Worm (Caenorhabditis elegans): ENCODE measurements around the gene T20G5.9.

T20G5.9 gene

DNA sequence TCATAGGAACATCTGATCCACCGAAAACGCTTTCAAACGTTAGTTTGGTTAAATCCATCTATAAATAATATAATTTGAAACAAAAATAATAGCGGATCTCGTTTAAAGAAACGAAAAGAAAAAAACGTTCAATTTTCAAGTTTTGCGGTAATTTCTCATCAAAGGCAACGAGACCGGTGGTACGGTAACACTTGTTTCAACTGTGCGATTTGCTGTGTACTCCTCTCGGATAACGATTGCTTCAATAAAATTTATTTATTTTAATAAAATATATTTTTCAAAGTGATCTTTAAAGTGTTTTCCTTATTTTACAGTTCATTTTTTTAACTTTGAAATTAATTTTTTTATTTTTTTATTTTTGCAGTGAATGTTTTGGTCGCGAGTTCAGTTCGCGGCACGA lies 8.9 kb downstream of the T20G5.9 start, which contains the start of the genes rde-4 and cox-14:
rde-4 (minus strand) TSS at position 60 of the 400 bp plus-strand sequence.
cox-14 (plus strand) TSS at position 356 of the 400 bp plus-strand sequence.
- TF ChIP-seq ceh-63 (GFP tag; optimal IDR thresholded peaks at IDR 0.05) (no peak), ztf-11 (tag; optimal IDR thresholded peaks at IDR 0.05) (peak in 1 of 2 experiments; percentile 44), ets-5 (GFP tag; IDR thresholded peaks at IDR 0.05) (no peak), nhr-90 (tag; optimal IDR thresholded peaks at IDR 0.05; ENCODE audit: poor library complexity) (peak; percentile 77), grh-1 (GFP tag; IDR thresholded peaks at IDR 0.05) (no peak), fkh-10 (GFP tag; optimal IDR thresholded peaks at IDR 0.05) (peak; percentile 16), hpl-2 (GFP tag; optimal IDR thresholded peaks at IDR 0.05) (no peak), jun-1 (tag; optimal IDR thresholded peaks at IDR 0.05) (peak; percentile 50), fos-1 (tag; optimal IDR thresholded peaks at IDR 0.05) (peak; percentile 39), nhr-28 (tag; optimal IDR thresholded peaks at IDR 0.05) (no peak), mef-2 (tag; optimal IDR thresholded peaks at IDR 0.05) (no peak), elt-2 (tag; optimal IDR thresholded peaks at IDR 0.05) (peak; percentile 31), nhr-47 (tag; optimal IDR thresholded peaks at IDR 0.05) (peak; percentile 88), ztf-4 (tag; optimal IDR thresholded peaks at IDR 0.05) (peak; percentile 40), F16B12.6 (tag; optimal IDR thresholded peaks at IDR 0.05) (peak; percentile 53), efl-3 (GFP tag; optimal IDR thresholded peaks at IDR 0.05) (no peak), mab-9 (GFP tag; IDR thresholded peaks at IDR 0.05) (no peak), unc-98 (GFP tag; IDR thresholded peaks at IDR 0.05) (no peak), rnt-1 (tag; optimal IDR thresholded peaks at IDR 0.05) (no peak), lin-15B (tag; optimal IDR thresholded peaks at IDR 0.05) (peak; percentile 89), nhr-11 (tag; optimal IDR thresholded peaks at IDR 0.05) (peak; percentile 35), ces-1 (GFP tag; optimal IDR thresholded peaks at IDR 0.05) (no peak), hlh-4 (tag; optimal IDR thresholded peaks at IDR 0.05) (no peak), pqm-1 (tag; optimal IDR thresholded peaks at IDR 0.05) (no peak), snpc-4 (tag; optimal IDR thresholded peaks at IDR 0.05) (peak; percentile 46), elt-3 (tag; optimal IDR thresholded peaks at IDR 0.05) (peak in 2 of 6 experiments; percentile 59 to 81), pax-3 (tag; optimal IDR thresholded peaks at IDR 0.05) (peak; percentile 16), lsy-2 (tag; optimal IDR thresholded peaks at IDR 0.05) (peak; percentile 99), C04F5.9 (tag; optimal IDR thresholded peaks at IDR 0.05) (no peak), nhr-76 (tag; optimal IDR thresholded peaks at IDR 0.05) (no peak), xbp-1 (tag; optimal IDR thresholded peaks at IDR 0.05) (peak; percentile 84), swsn-7 (tag; optimal IDR thresholded peaks at IDR 0.05) (peak; percentile 85), snu-23 (GFP tag; optimal IDR thresholded peaks at IDR 0.05) (peak; percentile 87), fkh-4 (tag; optimal IDR thresholded peaks at IDR 0.05; ENCODE audit: borderline replicate concordance) (no peak), nhr-85 (tag) (peak; percentile 89), vab-15 (tag; optimal IDR thresholded peaks at IDR 0.05) (no peak), nhr-71 (tag; optimal IDR thresholded peaks at IDR 0.05) (peak; percentile 88), alr-1 (tag; optimal IDR thresholded peaks at IDR 0.05; ENCODE audit: borderline replicate concordance) (no peak), aly-2 (tag; optimal IDR thresholded peaks at IDR 0.05) (peak; percentile 27), hlh-17 (GFP tag; optimal IDR thresholded peaks at IDR 0.05; ENCODE audit: borderline replicate concordance) (no peak), unc-62 (GFP tag; optimal IDR thresholded peaks at IDR 0.05) (no peak), nhr-19 (GFP tag; conservative IDR thresholded peaks at IDR 0.05) (no peak), unc-30 (tag; optimal IDR thresholded peaks at IDR 0.05) (no peak), nhr-20 (tag; optimal IDR thresholded peaks at IDR 0.05) (peak; percentile 82), mdl-1 (tag; optimal IDR thresholded peaks at IDR 0.05) (peak in 1 of 2 experiments; percentile 76), ceh-88 (GFP tag; IDR thresholded peaks at IDR 0.05) (no peak), dsc-1 (tag; optimal IDR thresholded peaks at IDR 0.05) (peak; percentile 78), C16A3.4 (tag; optimal IDR thresholded peaks at IDR 0.05) (peak; percentile 81), nhr-237 (tag; optimal IDR thresholded peaks at IDR 0.05) (peak; percentile 38), tlp-1 (tag; optimal IDR thresholded peaks at IDR 0.05) (no peak), egl-27 (tag; optimal IDR thresholded peaks at IDR 0.05) (no peak), sup-37 (GFP tag; optimal IDR thresholded peaks at IDR 0.05) (no peak), isw-1 (GFP tag; IDR thresholded peaks at IDR 0.05) (no peak), aha-1 (tag; optimal IDR thresholded peaks at IDR 0.05) (no peak)

Measured in whole organism, L1 larva.